Fruit fly (Drosophila melanogaster) whole organism, embryonic: ENCODE measurements around the gene yellow-e.
A peak's percentile ranks its signal among the peaks of the same experiment; 100 is the strongest.

Experiments used
- Atf-2 ChIP-seq: fragments of 200-800 bp; sonication (Bioruptor generic); optimal IDR thresholded peaks from 2 replicates; lab custom pipeline; 2016; ENCODE audit warnings: missing biosample characterization, missing genetic modification characterization
- BEAF-32 ChIP-seq: fragments of 200-800 bp; sonication (Bioruptor generic); optimal IDR thresholded peaks from 3 replicates; lab custom pipeline; 2017; ENCODE audit warnings: missing biosample characterization, missing genetic modification characterization, mild to moderate bottlenecking, moderate library complexity, missing genetic modification reagents
- Blimp-1 ChIP-seq: fragments of 200-800 bp; sonication (Bioruptor generic); optimal IDR thresholded peaks from 3 replicates; lab custom pipeline; 2018; ENCODE audit warnings: missing biosample characterization, missing genetic modification characterization, mild to moderate bottlenecking, moderate library complexity, missing genetic modification reagents
- CG10543 ChIP-seq: fragments of 200-800 bp; sonication (Bioruptor generic); optimal IDR thresholded peaks from 3 replicates; lab custom pipeline; 2017; ENCODE audit warnings: missing biosample characterization, mild to moderate bottlenecking, missing genetic modification characterization, moderate library complexity
- CG11504 ChIP-seq: fragments of 200-800 bp; sonication (Bioruptor generic); optimal IDR thresholded peaks from 3 replicates; lab custom pipeline; 2019; ENCODE audit warnings: missing biosample characterization, mild to moderate bottlenecking, missing genetic modification characterization, moderate library complexity
- CG14014 ChIP-seq: fragments of 200-800 bp; sonication (Bioruptor generic); IDR thresholded peaks from 2 replicates; pipeline ENCODE4 v1.3.6; 2022; ENCODE audit warnings: missing biosample characterization, missing genetic modification characterization
- CG16813 ChIP-seq: fragments of 200-800 bp; sonication (Bioruptor generic); IDR thresholded peaks from 3 replicates; pipeline ENCODE4 v1.3.6; 2022; ENCODE audit warnings: missing biosample characterization, missing genetic modification characterization; ENCODE audit not compliant: partially characterized antibody
- CG17328 ChIP-seq: fragments of 200-800 bp; sonication (Bioruptor generic); IDR thresholded peaks from 2 replicates; pipeline ENCODE4 v1.3.6; 2022; ENCODE audit warnings: missing biosample characterization, missing genetic modification characterization
- CG3163 ChIP-seq: fragments of 200-800 bp; sonication (Bioruptor generic); optimal IDR thresholded peaks from 3 replicates; lab custom pipeline; 2016; ENCODE audit warnings: missing biosample characterization, missing genetic modification characterization
- CG33557 ChIP-seq: fragments of 200-800 bp; sonication (Bioruptor generic); optimal IDR thresholded peaks from 2 replicates; lab custom pipeline; 2019; ENCODE audit warnings: missing biosample characterization, mild to moderate bottlenecking, missing genetic modification characterization, moderate library complexity
- CG34224 ChIP-seq: fragments of 200-800 bp; sonication (Bioruptor generic); IDR thresholded peaks from 3 replicates; pipeline ENCODE4 v1.3.6; 2022; ENCODE audit warnings: missing biosample characterization, missing genetic modification characterization; ENCODE audit not compliant: partially characterized antibody
- CG4854 ChIP-seq: fragments of 200-800 bp; sonication (Bioruptor generic); optimal IDR thresholded peaks from 2 replicates; lab custom pipeline; 2016; ENCODE audit warnings: missing biosample characterization, missing genetic modification characterization, inconsistent platforms
- CG5953 ChIP-seq: fragments of 200-800 bp; sonication (Bioruptor generic); IDR thresholded peaks from 2 replicates; pipeline ENCODE4 v1.3.6; 2022; ENCODE audit warnings: missing biosample characterization, missing genetic modification characterization
- CG6765 ChIP-seq: fragments of 200-800 bp; sonication (Bioruptor generic); optimal IDR thresholded peaks from 3 replicates; lab custom pipeline; 2017; ENCODE audit warnings: missing biosample characterization, mild to moderate bottlenecking, missing genetic modification characterization
- CG6791 ChIP-seq: fragments of 200-800 bp; sonication (Bioruptor generic); IDR thresholded peaks from 3 replicates; pipeline ENCODE4 v1.3.6; 2022; ENCODE audit warnings: missing biosample characterization, missing genetic modification characterization; ENCODE audit not compliant: partially characterized antibody
- CG7372 ChIP-seq: fragments of 200-800 bp; sonication (Bioruptor generic); IDR thresholded peaks from 2 replicates; pipeline ENCODE4 v1.3.6; 2022; ENCODE audit warnings: missing biosample characterization, missing genetic modification characterization
- CG7745 ChIP-seq: fragments of 200-800 bp; sonication (Bioruptor generic); optimal IDR thresholded peaks from 2 replicates; lab custom pipeline; 2018; ENCODE audit warnings: missing biosample characterization, mild to moderate bottlenecking, missing genetic modification characterization, moderate library complexity
- Deaf1 ChIP-seq: fragments of 200-800 bp; optimal IDR thresholded peaks from 3 replicates; lab custom pipeline; 2019; ENCODE audit warnings: missing biosample characterization, mild to moderate bottlenecking, missing genetic modification characterization, moderate library complexity
- Dip3 ChIP-seq: fragments of 200-800 bp; sonication (Bioruptor generic); optimal IDR thresholded peaks from 3 replicates; lab custom pipeline; 2016; ENCODE audit warnings: missing biosample characterization, missing genetic modification characterization
- ERR ChIP-seq: fragments of 200-800 bp; sonication (Bioruptor generic); optimal IDR thresholded peaks from 2 replicates; lab custom pipeline; 2016; ENCODE audit warnings: missing biosample characterization, missing genetic modification characterization
- Fer3 ChIP-seq: fragments of 200-800 bp; sonication (Bioruptor generic); optimal IDR thresholded peaks from 2 replicates; lab custom pipeline; 2018; ENCODE audit warnings: missing biosample characterization, mild to moderate bottlenecking, missing genetic modification characterization, moderate library complexity
- H2.0 ChIP-seq: fragments of 200-800 bp; sonication (Bioruptor generic); IDR thresholded peaks from 2 replicates; pipeline ENCODE4 v1.3.6; 2022; ENCODE audit warnings: missing biosample characterization, missing genetic modification characterization
- HHEX ChIP-seq: fragments of 200-800 bp; sonication (Bioruptor generic); optimal IDR thresholded peaks from 3 replicates; lab custom pipeline; 2017; ENCODE audit warnings: missing biosample characterization, mild to moderate bottlenecking, missing genetic modification characterization, missing genetic modification reagents
- Lpt ChIP-seq: fragments of >200 bp; optimal IDR thresholded peaks from 2 replicates; lab custom pipeline; 2018; ENCODE audit warnings: missing biosample characterization, missing genetic modification characterization
- NC2β ChIP-seq: fragments of 200-800 bp; sonication (Bioruptor generic); optimal IDR thresholded peaks from 2 replicates; lab custom pipeline; 2016; ENCODE audit warnings: missing biosample characterization, missing genetic modification characterization
- Neu2 ChIP-seq: fragments of 200-800 bp; sonication (Bioruptor generic); optimal IDR thresholded peaks from 3 replicates; lab custom pipeline; 2016; ENCODE audit warnings: missing biosample characterization, missing genetic modification characterization, borderline replicate concordance
- Opbp ChIP-seq: fragments of 200-800 bp; sonication (Bioruptor generic); IDR thresholded peaks from 3 replicates; pipeline ENCODE4 v1.3.6; 2022; ENCODE audit warnings: missing biosample characterization, missing genetic modification characterization; ENCODE audit not compliant: partially characterized antibody
- Pdp1 ChIP-seq, 2 experiments: fragments of 200-800 bp; sonication (Bioruptor generic); optimal IDR thresholded peaks; 3 replicates each; lab custom pipeline; 2016; ENCODE audit warnings: missing biosample characterization in 2 of 2, missing genetic modification characterization in 2 of 2, mild to moderate bottlenecking in 1 of 2, moderate library complexity in 1 of 2
- Poxn ChIP-seq: fragments of 200-800 bp; sonication (Bioruptor generic); IDR thresholded peaks from 2 replicates; pipeline ENCODE4 v1.3.6; 2022; ENCODE audit warnings: missing biosample characterization, missing genetic modification characterization
- btn ChIP-seq: fragments of 200-800 bp; sonication (Bioruptor generic); optimal IDR thresholded peaks from 2 replicates; lab custom pipeline; 2016; ENCODE audit warnings: missing biosample characterization, missing genetic modification characterization
- caup ChIP-seq: fragments of 200-800 bp; sonication (Bioruptor generic); optimal IDR thresholded peaks from 3 replicates; lab custom pipeline; 2017; ENCODE audit warnings: missing biosample characterization, mild to moderate bottlenecking, missing genetic modification characterization, moderate library complexity; ENCODE audit not compliant: severe bottlenecking
- danr ChIP-seq: fragments of 200-800 bp; sonication (Bioruptor generic); IDR thresholded peaks from 2 replicates; pipeline ENCODE4 v1.3.6; 2022; ENCODE audit warnings: missing biosample characterization, missing genetic modification characterization
- dysf ChIP-seq: fragments of 200-800 bp; sonication (Bioruptor generic); IDR thresholded peaks from 3 replicates; pipeline ENCODE4 v1.3.6; 2022; ENCODE audit warnings: missing biosample characterization, missing genetic modification characterization
- eve ChIP-seq, 2 experiments: fragments of >200 bp; optimal IDR thresholded peaks; 2 replicates each; lab custom pipeline; 2017; ENCODE audit warnings: missing biosample characterization in 2 of 2, missing genetic modification characterization in 2 of 2
- gcm2 ChIP-seq: fragments of 200-800 bp; sonication (Bioruptor generic); optimal IDR thresholded peaks from 2 replicates; lab custom pipeline; 2016; ENCODE audit warnings: missing biosample characterization, missing genetic modification characterization
- grau ChIP-seq: fragments of 200-800 bp; optimal IDR thresholded peaks from 3 replicates; lab custom pipeline; 2019; ENCODE audit warnings: missing biosample characterization, mild to moderate bottlenecking, missing genetic modification characterization, moderate library complexity
- jing ChIP-seq: fragments of 200-800 bp; sonication (Bioruptor generic); optimal IDR thresholded peaks from 2 replicates; lab custom pipeline; 2018; ENCODE audit warnings: missing biosample characterization, mild to moderate bottlenecking, missing genetic modification characterization
- jumu ChIP-seq: fragments of 200-800 bp; sonication (Bioruptor generic); optimal IDR thresholded peaks from 3 replicates; lab custom pipeline; 2016; ENCODE audit warnings: missing biosample characterization, missing genetic modification characterization
- nmo ChIP-seq: fragments of 200-800 bp; sonication (Bioruptor generic); optimal IDR thresholded peaks from 2 replicates; lab custom pipeline; 2018; ENCODE audit warnings: missing biosample characterization, mild to moderate bottlenecking, missing genetic modification characterization, moderate library complexity
- oc ChIP-seq: fragments of 200-800 bp; sonication (Bioruptor generic); optimal IDR thresholded peaks from 2 replicates; lab custom pipeline; 2018; ENCODE audit warnings: missing biosample characterization, mild to moderate bottlenecking, missing genetic modification characterization, moderate library complexity
- p53 ChIP-seq: fragments of 200-800 bp; sonication (Bioruptor generic); optimal IDR thresholded peaks from 2 replicates; lab custom pipeline; 2016; ENCODE audit warnings: missing biosample characterization, missing genetic modification characterization
- row ChIP-seq: fragments of 200-800 bp; sonication (Bioruptor generic); IDR thresholded peaks from 3 replicates; pipeline ENCODE4 v1.3.6; 2022; ENCODE audit warnings: missing biosample characterization, missing genetic modification characterization
- salm ChIP-seq: fragments of 200-800 bp; sonication (Bioruptor generic); optimal IDR thresholded peaks from 2 replicates; lab custom pipeline; 2018; ENCODE audit warnings: missing biosample characterization, mild to moderate bottlenecking, missing genetic modification characterization
- sisA ChIP-seq: fragments of 200-800 bp; sonication (Bioruptor generic); IDR thresholded peaks from 2 replicates; pipeline ENCODE4 v1.3.6; 2022; ENCODE audit warnings: missing biosample characterization, missing genetic modification characterization
- sqz ChIP-seq: fragments of 200-800 bp; sonication (Bioruptor generic); optimal IDR thresholded peaks from 3 replicates; lab custom pipeline; 2018; ENCODE audit warnings: missing biosample characterization, mild to moderate bottlenecking, missing genetic modification characterization
- tio ChIP-seq: fragments of 200-800 bp; sonication (Bioruptor generic); optimal IDR thresholded peaks from 2 replicates; lab custom pipeline; 2017; ENCODE audit warnings: missing biosample characterization, missing genetic modification characterization, inconsistent platforms
- trh ChIP-seq: fragments of 200-800 bp; sonication (Bioruptor generic); optimal IDR thresholded peaks from 2 replicates; lab custom pipeline; 2016; ENCODE audit warnings: missing biosample characterization, missing genetic modification characterization
- wek ChIP-seq: fragments of 200-800 bp; sonication (Bioruptor generic); optimal IDR thresholded peaks from 3 replicates; lab custom pipeline; 2018; ENCODE audit warnings: missing biosample characterization, mild to moderate bottlenecking, missing genetic modification characterization, moderate library complexity

Gene yellow-e

dm6 chr3R:13366561-13367518 is 48.2 kb downstream of the yellow-e start, which contains the start of gene Elp6 (continued):
- TF ChIP-seq Dip3 (GFP tag; lab: Kevin White, UChicago): peak; percentile 47
- peak; percentile 30 for TF ChIP-seq CG3163 (GFP tag; lab: Kevin White, UChicago)
- TF ChIP-seq CG6765 (GFP tag; lab: Kevin White, UChicago): peak; percentile 69
- TF ChIP-seq Atf-2 (GFP tag; lab: Kevin White, UChicago): peak; percentile 58
- peak; percentile 60 for TF ChIP-seq CG14014
- no peak for TF ChIP-seq Neu2 (GFP tag; lab: Kevin White, UChicago)
- 0 out of 2 replicates have a peak, but pooled peaks have one; percentile 43 for TF ChIP-seq danr (GFP tag; lab: Robert Waterston, UW)
- TF ChIP-seq p53: no peak
- TF ChIP-seq CG16813 (GFP tag; lab: Robert Waterston, UW): no peak
- TF ChIP-seq NC2β (GFP tag; lab: Kevin White, UChicago): no peak
- no peak for TF ChIP-seq Lpt (GFP tag; lab: Kevin White, UChicago)
- TF ChIP-seq row (GFP tag; lab: Robert Waterston, UW): peak; percentile 62
- TF ChIP-seq nmo (GFP tag; lab: Kevin White, UChicago): peak; percentile 62
- TF ChIP-seq CG4854: no peak
- TF ChIP-seq CG6791: no peak
- no peak for TF ChIP-seq CG34224
- peak; percentile 60 for TF ChIP-seq CG17328
- peak; percentile 47 for TF ChIP-seq CG10543 (GFP tag; lab: Kevin White, UChicago)
- peak; percentile 71 for TF ChIP-seq HHEX (GFP tag; lab: Kevin White, UChicago)
- no peak for TF ChIP-seq CG33557 (GFP tag; lab: Kevin White, UChicago)
- peak; percentile 28 for TF ChIP-seq jumu (GFP tag; lab: Kevin White, UChicago)
- TF ChIP-seq Fer3: peak; percentile 65
- peak; percentile 2 for TF ChIP-seq sqz
- TF ChIP-seq gcm2 (GFP tag; lab: Kevin White, UChicago): peak; percentile 49
- no peak for TF ChIP-seq CG5953 (GFP tag; lab: Robert Waterston, UW)
- TF ChIP-seq CG7372 (GFP tag; lab: Robert Waterston, UW): peak; percentile 52; the same call in 1 of the 2 replicates
- TF ChIP-seq sisA (GFP tag; lab: Robert Waterston, UW): peak; percentile 63; the same call in 1 of the 2 replicates
- TF ChIP-seq H2.0 (GFP tag; lab: Robert Waterston, UW): peak; percentile 74
- no peak for TF ChIP-seq salm
- peak; percentile 33 for TF ChIP-seq trh (GFP tag; lab: Kevin White, UChicago)
- no peak for TF ChIP-seq oc (tag; lab: Kevin White, UChicago)
- peak; percentile 39 for TF ChIP-seq jing
- TF ChIP-seq eve (GFP tag; optimal IDR thresholded peaks at IDR 0.05; lab: Kevin White, UChicago): peak in 1 of 2 experiments; percentile 62
- peak; percentile 82 for TF ChIP-seq tio (GFP tag; lab: Kevin White, UChicago)
- peak; percentile 37 for TF ChIP-seq Deaf1 (tag; lab: Kevin White, UChicago)
- TF ChIP-seq Opbp (GFP tag; lab: Robert Waterston, UW): no peak
- TF ChIP-seq CG11504 (tag; lab: Kevin White, UChicago): peak; percentile 82
- TF ChIP-seq caup (GFP tag; lab: Kevin White, UChicago): peak; percentile 71
- no peak for TF ChIP-seq ERR (GFP tag; lab: Kevin White, UChicago)
- TF ChIP-seq CG7745 (tag; lab: Kevin White, UChicago): no peak
- no peak for TF ChIP-seq Poxn
- peak; percentile 76 for TF ChIP-seq dysf (GFP tag; lab: Robert Waterston, UW)
- peak; percentile 48 for TF ChIP-seq Blimp-1
- no peak for TF ChIP-seq BEAF-32 (GFP tag; lab: Kevin White, UChicago)
- no peak for TF ChIP-seq wek (GFP tag; lab: Kevin White, UChicago)
- TF ChIP-seq grau (tag; lab: Kevin White, UChicago): peak; percentile 71
- peak; percentile 16 for TF ChIP-seq btn (GFP tag; lab: Kevin White, UChicago)
- TF ChIP-seq Pdp1 (GFP tag; optimal IDR thresholded peaks at IDR 0.05; lab: Kevin White, UChicago): peak; percentile 44 to 60
